Fruit fly (Drosophila melanogaster): ENCODE measurements around the gene ERp44.

DNA sequence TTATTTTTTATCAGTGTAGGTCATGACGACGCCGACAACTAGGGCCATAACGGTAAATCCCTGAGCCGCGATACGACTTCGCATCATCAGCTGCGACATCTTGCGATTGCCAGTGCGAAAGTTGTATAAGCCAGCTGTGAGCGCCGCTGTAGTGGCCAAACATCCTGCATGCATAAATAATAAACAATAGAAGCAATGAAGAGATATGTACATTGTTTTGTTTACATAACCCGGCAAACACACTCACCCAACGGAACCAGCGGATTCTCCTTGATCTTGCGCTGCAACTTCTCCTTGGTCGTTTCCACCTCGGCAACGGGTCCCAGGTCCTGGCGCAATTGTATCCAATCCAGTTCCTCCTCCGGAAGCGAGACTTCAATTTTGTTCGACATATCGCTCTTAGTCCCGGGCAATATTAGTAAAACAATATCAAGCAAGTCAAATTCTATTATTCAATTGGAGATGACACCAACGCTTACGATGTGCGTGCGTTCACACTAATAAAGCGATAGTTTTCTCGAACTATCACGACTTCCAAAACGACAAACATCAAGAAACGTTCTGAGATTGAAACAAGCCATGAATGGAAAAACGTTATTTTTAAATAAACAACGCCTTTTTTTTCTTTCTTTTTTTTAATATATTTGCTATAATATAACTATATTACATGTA, 34.2 kb upstream of the ERp44 start:
- no peak for TF ChIP-seq CG8478 (optimal IDR thresholded peaks at IDR 0.05)
- no peak for TF ChIP-seq CTCF (optimal IDR thresholded peaks at IDR 0.05)
